Worm (Caenorhabditis elegans): ENCODE results near the gene rpl-35.

The rpl-35 gene

ce11 chrIII:7832473-7832872 is 22.5 kb upstream of the rpl-35 start:
- no peak for TF ChIP-seq ets-7 (tag; optimal IDR thresholded peaks at IDR 0.05)
- TF ChIP-seq hnd-1 (tag; optimal IDR thresholded peaks at IDR 0.05): no peak
- TF ChIP-seq ama-1 (optimal IDR thresholded peaks at IDR 0.05): no peak
- no peak for TF ChIP-seq aly-1 (tag; optimal IDR thresholded peaks at IDR 0.05)
- no peak for TF ChIP-seq pes-1 (GFP tag; IDR thresholded peaks at IDR 0.05)

ce11 chrIII:7834848-7835247 is 20.1 kb upstream of the rpl-35 start:
- no peak for TF ChIP-seq hmbx-1 (tag; optimal IDR thresholded peaks at IDR 0.05)
- no peak for TF ChIP-seq aly-1 (tag; optimal IDR thresholded peaks at IDR 0.05)
- TF ChIP-seq hmg-4 (GFP tag; optimal IDR thresholded peaks at IDR 0.05): no peak

- no peak for TF ChIP-seq aly-1 (tag; optimal IDR thresholded peaks at IDR 0.05)
Observed at ce11 chrIII:7835684-7836083, 19.2 kb upstream of the rpl-35 start.

ce11 chrIII:7837567-7837966 is 17.4 kb upstream of the rpl-35 start:
- TF ChIP-seq pes-1 (GFP tag; IDR thresholded peaks at IDR 0.05): no peak

ce11 chrIII:7838907-7839642 is 15.9 kb upstream of the rpl-35 start, which contains the start of gene ceh-23:
TSS of gene ceh-23 (plus strand) at chrIII:7839592.
- TF ChIP-seq ceh-13 (GFP tag; optimal IDR thresholded peaks at IDR 0.05) (no peak), hmbx-1 (tag; optimal IDR thresholded peaks at IDR 0.05) (no peak), B0310.2 (tag; optimal IDR thresholded peaks at IDR 0.05) (no peak), hmg-4 (GFP tag; optimal IDR thresholded peaks at IDR 0.05) (no peak), ama-1 (optimal IDR thresholded peaks at IDR 0.05) (no peak), ets-7 (tag; optimal IDR thresholded peaks at IDR 0.05) (no peak), tbx-11 (GFP tag; IDR thresholded peaks at IDR 0.05) (no peak), flt-1 (GFP tag; IDR thresholded peaks at IDR 0.05) (no peak), F13C5.2 (tag; optimal IDR thresholded peaks at IDR 0.05) (no peak), pes-1 (GFP tag; IDR thresholded peaks at IDR 0.05) (no peak), tbx-37 (GFP tag; conservative IDR thresholded peaks at IDR 0.05) (no peak), scrt-1 (GFP tag; IDR thresholded peaks at IDR 0.05) (no peak), ceh-36 (tag; optimal IDR thresholded peaks at IDR 0.05) (no peak), aly-1 (tag; optimal IDR thresholded peaks at IDR 0.05) (no peak)

- TF ChIP-seq B0310.2 (tag; optimal IDR thresholded peaks at IDR 0.05) (no peak), tra-4 (tag; optimal IDR thresholded peaks at IDR 0.05) (no peak), ceh-36 (tag; optimal IDR thresholded peaks at IDR 0.05) (no peak)
Observed at ce11 chrIII:7843536-7843935, 11.4 kb upstream of the rpl-35 start, which contains the start of gene ZK652.8. TSS of gene ZK652.8 (minus strand) at chrIII:7843636.

- TF ChIP-seq tbx-11 (GFP tag; IDR thresholded peaks at IDR 0.05) (no peak), hmbx-1 (tag; optimal IDR thresholded peaks at IDR 0.05) (no peak), B0310.2 (tag; optimal IDR thresholded peaks at IDR 0.05) (no peak), ama-1 (optimal IDR thresholded peaks at IDR 0.05) (no peak), flt-1 (GFP tag; IDR thresholded peaks at IDR 0.05) (no peak), scrt-1 (GFP tag; IDR thresholded peaks at IDR 0.05) (no peak), tra-4 (tag; optimal IDR thresholded peaks at IDR 0.05) (no peak), hnd-1 (tag; optimal IDR thresholded peaks at IDR 0.05) (no peak), tbx-37 (GFP tag; conservative IDR thresholded peaks at IDR 0.05) (no peak), hmg-4 (GFP tag; optimal IDR thresholded peaks at IDR 0.05) (no peak), ceh-36 (tag; optimal IDR thresholded peaks at IDR 0.05) (no peak), sea-1 (GFP tag; conservative IDR thresholded peaks at IDR 0.05) (no peak), ceh-13 (GFP tag; optimal IDR thresholded peaks at IDR 0.05) (no peak), ets-7 (tag; optimal IDR thresholded peaks at IDR 0.05) (no peak), F13C5.2 (tag; optimal IDR thresholded peaks at IDR 0.05) (no peak)
Observed at ce11 chrIII:7848173-7848572, 6.8 kb upstream of the rpl-35 start.

ce11 chrIII:7855468-7855867 is 534 bp downstream of the rpl-35 start:
- TF ChIP-seq pes-1 (GFP tag; IDR thresholded peaks at IDR 0.05) (no peak), aly-1 (tag; optimal IDR thresholded peaks at IDR 0.05) (no peak), F13C5.2 (tag; optimal IDR thresholded peaks at IDR 0.05) (no peak), hmbx-1 (tag; optimal IDR thresholded peaks at IDR 0.05) (no peak), hnd-1 (tag; optimal IDR thresholded peaks at IDR 0.05) (no peak), ceh-13 (GFP tag; optimal IDR thresholded peaks at IDR 0.05) (no peak), B0310.2 (tag; optimal IDR thresholded peaks at IDR 0.05) (no peak), sea-1 (GFP tag; conservative IDR thresholded peaks at IDR 0.05) (no peak), ets-7 (tag; optimal IDR thresholded peaks at IDR 0.05) (no peak), tbx-11 (GFP tag; IDR thresholded peaks at IDR 0.05) (no peak), tra-4 (tag; optimal IDR thresholded peaks at IDR 0.05) (no peak), hmg-4 (GFP tag; optimal IDR thresholded peaks at IDR 0.05) (no peak), flt-1 (GFP tag; IDR thresholded peaks at IDR 0.05) (no peak), scrt-1 (GFP tag; IDR thresholded peaks at IDR 0.05) (no peak), ama-1 (optimal IDR thresholded peaks at IDR 0.05) (no peak), ceh-36 (tag; optimal IDR thresholded peaks at IDR 0.05) (no peak), tbx-37 (GFP tag; conservative IDR thresholded peaks at IDR 0.05) (no peak)

ce11 chrIII:7857142-7857541 is 2.2 kb downstream of the rpl-35 start, which contains the start of gene tag-307:
TSS of gene tag-307 (minus strand) at chrIII:7857242.
- no peak for TF ChIP-seq tbx-37 (GFP tag; conservative IDR thresholded peaks at IDR 0.05)
- no peak for TF ChIP-seq flt-1 (GFP tag; IDR thresholded peaks at IDR 0.05)
- TF ChIP-seq sea-1 (GFP tag; conservative IDR thresholded peaks at IDR 0.05): no peak
- no peak for TF ChIP-seq tbx-11 (GFP tag; IDR thresholded peaks at IDR 0.05)
- no peak for TF ChIP-seq hmbx-1 (tag; optimal IDR thresholded peaks at IDR 0.05)
- TF ChIP-seq ceh-13 (GFP tag; optimal IDR thresholded peaks at IDR 0.05): no peak
- no peak for TF ChIP-seq hnd-1 (tag; optimal IDR thresholded peaks at IDR 0.05)
- no peak for TF ChIP-seq ceh-36 (tag; optimal IDR thresholded peaks at IDR 0.05)
- TF ChIP-seq B0310.2 (tag; optimal IDR thresholded peaks at IDR 0.05): no peak
- no peak for TF ChIP-seq ets-7 (tag; optimal IDR thresholded peaks at IDR 0.05)
- no peak for TF ChIP-seq ama-1 (optimal IDR thresholded peaks at IDR 0.05)
- no peak for TF ChIP-seq F13C5.2 (tag; optimal IDR thresholded peaks at IDR 0.05)
